Fruit fly (Drosophila melanogaster) whole organism, embryonic: ENCODE data around the gene CG13476.

Source experiments
- B-H2 ChIP-seq: fragments of 200-800 bp; sonication (Bioruptor generic); optimal IDR thresholded peaks from 2 replicates; lab custom pipeline; 2018; ENCODE audit warnings: missing biosample characterization, mild to moderate bottlenecking, missing genetic modification characterization
- CG10147 ChIP-seq: fragments of 200-800 bp; sonication (Bioruptor generic); optimal IDR thresholded peaks from 2 replicates; lab custom pipeline; 2019; ENCODE audit warnings: missing biosample characterization, mild to moderate bottlenecking, missing genetic modification characterization, moderate library complexity
- CG11456 ChIP-seq: fragments of 200-800 bp; sonication (Bioruptor generic); IDR thresholded peaks from 3 replicates; pipeline ENCODE4 v1.3.6; 2022; ENCODE audit warnings: missing biosample characterization, missing genetic modification characterization
- CG1233 ChIP-seq: fragments of 200-800 bp; sonication (Bioruptor generic); optimal IDR thresholded peaks from 4 replicates; lab custom pipeline; 2018; ENCODE audit warnings: missing biosample characterization, mild to moderate bottlenecking, missing genetic modification characterization
- CG14965 ChIP-seq: fragments of 200-800 bp; sonication (Bioruptor generic); optimal IDR thresholded peaks from 2 replicates; lab custom pipeline; 2016; ENCODE audit warnings: missing biosample characterization, missing genetic modification characterization, borderline replicate concordance
- CG15011 ChIP-seq: fragments of 200-800 bp; sonication (Bioruptor generic); optimal IDR thresholded peaks from 3 replicates; lab custom pipeline; 2018; ENCODE audit warnings: missing biosample characterization, mild to moderate bottlenecking, missing genetic modification characterization
- CG15269 ChIP-seq: fragments of 200-800 bp; sonication (Bioruptor generic); optimal IDR thresholded peaks from 2 replicates; lab custom pipeline; 2018; ENCODE audit warnings: missing biosample characterization, mild to moderate bottlenecking, missing genetic modification characterization, moderate library complexity
- CG1529 ChIP-seq: fragments of 200-800 bp; sonication (Bioruptor generic); optimal IDR thresholded peaks from 3 replicates; lab custom pipeline; 2018; ENCODE audit warnings: missing biosample characterization, missing genetic modification characterization
- CG15601 ChIP-seq: fragments of 200-800 bp; sonication (Bioruptor generic); optimal IDR thresholded peaks from 3 replicates; lab custom pipeline; 2019; ENCODE audit warnings: missing biosample characterization, mild to moderate bottlenecking, missing genetic modification characterization, moderate library complexity
- CG1602 ChIP-seq: fragments of 200-800 bp; sonication (Bioruptor generic); optimal IDR thresholded peaks from 3 replicates; lab custom pipeline; 2016; ENCODE audit warnings: missing biosample characterization, missing genetic modification characterization
- CG17385 ChIP-seq: fragments of 200-800 bp; sonication (Bioruptor generic); optimal IDR thresholded peaks from 3 replicates; lab custom pipeline; 2018; ENCODE audit warnings: missing biosample characterization, mild to moderate bottlenecking, missing genetic modification characterization
- CG2202 ChIP-seq: fragments of 200-800 bp; sonication (Bioruptor generic); optimal IDR thresholded peaks from 2 replicates; lab custom pipeline; 2018; ENCODE audit warnings: missing biosample characterization, mild to moderate bottlenecking, missing genetic modification characterization
- CG3163 ChIP-seq: fragments of 200-800 bp; sonication (Bioruptor generic); optimal IDR thresholded peaks from 3 replicates; lab custom pipeline; 2016; ENCODE audit warnings: missing biosample characterization, missing genetic modification characterization
- CG3281 ChIP-seq: fragments of 200-800 bp; sonication (Bioruptor generic); optimal IDR thresholded peaks from 3 replicates; lab custom pipeline; 2017; ENCODE audit warnings: missing biosample characterization, mild to moderate bottlenecking, missing genetic modification characterization
- CG4282 ChIP-seq: fragments of 200-800 bp; sonication (Bioruptor generic); optimal IDR thresholded peaks from 2 replicates; lab custom pipeline; 2016; ENCODE audit warnings: missing biosample characterization, missing genetic modification characterization
- CG6813 ChIP-seq: fragments of 200-800 bp; sonication (Bioruptor generic); optimal IDR thresholded peaks from 2 replicates; lab custom pipeline; 2017; ENCODE audit warnings: missing biosample characterization, missing genetic modification characterization, mild to moderate bottlenecking, moderate library complexity, missing genetic modification reagents
- CG8478 ChIP-seq: fragments of >200 bp; optimal IDR thresholded peaks from 2 replicates; lab custom pipeline; 2018
- Chrac-16 ChIP-seq: fragments of 200-800 bp; sonication (Bioruptor generic); optimal IDR thresholded peaks from 3 replicates; lab custom pipeline; 2016; ENCODE audit warnings: missing biosample characterization, missing genetic modification characterization
- Dek ChIP-seq: fragments of 200-800 bp; sonication (Bioruptor generic); optimal IDR thresholded peaks from 3 replicates; lab custom pipeline; 2019; ENCODE audit warnings: missing biosample characterization, mild to moderate bottlenecking, missing genetic modification characterization, moderate library complexity
- Gug ChIP-seq: fragments of 200-800 bp; sonication (Bioruptor generic); IDR thresholded peaks from 4 replicates; pipeline ENCODE4 v1.3.6; 2022; ENCODE audit warnings: missing biosample characterization, missing genetic modification characterization
- H2.0 ChIP-seq: fragments of 200-800 bp; sonication (Bioruptor generic); IDR thresholded peaks from 2 replicates; pipeline ENCODE4 v1.3.6; 2022; ENCODE audit warnings: missing biosample characterization, missing genetic modification characterization
- HHEX ChIP-seq: fragments of 200-800 bp; sonication (Bioruptor generic); optimal IDR thresholded peaks from 3 replicates; lab custom pipeline; 2017; ENCODE audit warnings: missing biosample characterization, mild to moderate bottlenecking, missing genetic modification characterization, missing genetic modification reagents
- HLH54F ChIP-seq: fragments of 200-800 bp; sonication (Bioruptor generic); optimal IDR thresholded peaks from 3 replicates; lab custom pipeline; 2016; ENCODE audit warnings: missing biosample characterization, missing genetic modification characterization
- Hmr ChIP-seq: fragments of 200-800 bp; sonication (Bioruptor generic); optimal IDR thresholded peaks from 3 replicates; lab custom pipeline; 2017; ENCODE audit warnings: mild to moderate bottlenecking, missing biosample characterization, missing genetic modification reagents, missing genetic modification characterization
- Lhr ChIP-seq: fragments of 200-800 bp; sonication (Bioruptor generic); optimal IDR thresholded peaks from 3 replicates; lab custom pipeline; 2017; ENCODE audit warnings: mild to moderate bottlenecking, missing biosample characterization, missing genetic modification reagents, missing genetic modification characterization
- Lim3 ChIP-seq: fragments of 200-800 bp; sonication (Bioruptor generic); IDR thresholded peaks from 2 replicates; pipeline ENCODE4 v1.3.6; 2022; ENCODE audit warnings: missing biosample characterization, missing genetic modification characterization
- MBD-R2 ChIP-seq: fragments of 200-800 bp; sonication (Bioruptor generic); IDR thresholded peaks from 2 replicates; pipeline ENCODE4 v1.3.6; 2022; ENCODE audit warnings: missing biosample characterization, missing genetic modification characterization
- Optix ChIP-seq: fragments of 200-800 bp; sonication (Bioruptor generic); IDR thresholded peaks from 3 replicates; pipeline ENCODE4 v1.3.6; 2022; ENCODE audit warnings: missing biosample characterization, missing genetic modification characterization
- Pdp1 ChIP-seq, 2 experiments: fragments of 200-800 bp; sonication (Bioruptor generic); optimal IDR thresholded peaks; 3 replicates each; lab custom pipeline; 2016; ENCODE audit warnings: missing biosample characterization in 2 of 2, missing genetic modification characterization in 2 of 2, mild to moderate bottlenecking in 1 of 2, moderate library complexity in 1 of 2
- Side ChIP-seq: fragments of 200-800 bp; sonication (Bioruptor generic); optimal IDR thresholded peaks from 2 replicates; lab custom pipeline; 2016; ENCODE audit warnings: missing biosample characterization, missing genetic modification characterization
- Usf ChIP-seq: fragments of 200-800 bp; sonication (Bioruptor generic); optimal IDR thresholded peaks from 2 replicates; lab custom pipeline; 2017; ENCODE audit warnings: missing genotype, missing biosample characterization, missing genetic modification characterization
- Vsx1 ChIP-seq: fragments of 200-800 bp; sonication (Bioruptor generic); optimal IDR thresholded peaks from 2 replicates; lab custom pipeline; 2017; ENCODE audit warnings: missing biosample characterization, mild to moderate bottlenecking, missing genetic modification characterization, missing genetic modification reagents
- Xbp1 ChIP-seq: fragments of 200-800 bp; sonication (Bioruptor generic); optimal IDR thresholded peaks from 3 replicates; lab custom pipeline; 2016; ENCODE audit warnings: missing biosample characterization, mild to moderate bottlenecking, missing genetic modification characterization
- ac ChIP-seq: fragments of 200-800 bp; sonication (Bioruptor generic); optimal IDR thresholded peaks from 3 replicates; lab custom pipeline; 2017; ENCODE audit warnings: missing biosample characterization, mild to moderate bottlenecking, missing genetic modification characterization
- ase ChIP-seq: fragments of 200-800 bp; sonication (Bioruptor generic); IDR thresholded peaks from 3 replicates; pipeline ENCODE4 v1.3.6; 2022; ENCODE audit warnings: missing biosample characterization, missing genetic modification characterization
- chinmo ChIP-seq: fragments of 200-800 bp; sonication (Bioruptor generic); IDR thresholded peaks from 4 replicates; pipeline ENCODE4 v1.3.6; 2022; ENCODE audit warnings: missing biosample characterization, missing genetic modification characterization; ENCODE audit not compliant: partially characterized antibody
- crc ChIP-seq: fragments of 200-800 bp; sonication (Bioruptor generic); optimal IDR thresholded peaks from 2 replicates; lab custom pipeline; 2016; ENCODE audit warnings: missing biosample characterization, missing genetic modification characterization
- da ChIP-seq: fragments of 200-800 bp; sonication (Bioruptor generic); optimal IDR thresholded peaks from 2 replicates; lab custom pipeline; 2016; ENCODE audit warnings: missing biosample characterization, missing genetic modification characterization
- dimm ChIP-seq: fragments of 200-800 bp; sonication (Bioruptor generic); IDR thresholded peaks from 2 replicates; pipeline ENCODE4 v1.3.6; 2022; ENCODE audit warnings: missing biosample characterization, missing genetic modification characterization
- ftz-f1 ChIP-seq: fragments of 200-800 bp; sonication (Bioruptor generic); optimal IDR thresholded peaks from 2 replicates; lab custom pipeline; 2016; ENCODE audit warnings: missing biosample characterization, missing genetic modification characterization
- inv ChIP-seq: fragments of 200-800 bp; sonication (Bioruptor generic); IDR thresholded peaks from 2 replicates; pipeline ENCODE4 v1.3.6; 2022; ENCODE audit warnings: missing biosample characterization, missing genetic modification characterization; ENCODE audit not compliant: partially characterized antibody
- lola ChIP-seq, 3 experiments: fragments of >200 bp in 2 of 3; fragments of 200-800 bp in 1 of 3; sonication (Bioruptor generic) in 1 of 3; optimal IDR thresholded peaks; 2 replicates each; lab custom pipeline; 2017 to 2019; ENCODE audit warnings: missing biosample characterization in 3 of 3, missing genetic modification characterization in 3 of 3, mild to moderate bottlenecking in 1 of 3, moderate library complexity in 1 of 3
- nau ChIP-seq: fragments of 200-800 bp; sonication (Bioruptor generic); optimal IDR thresholded peaks from 3 replicates; lab custom pipeline; 2017; ENCODE audit warnings: missing biosample characterization, mild to moderate bottlenecking, missing genetic modification characterization, missing genetic modification reagents
- oc ChIP-seq: fragments of 200-800 bp; sonication (Bioruptor generic); optimal IDR thresholded peaks from 2 replicates; lab custom pipeline; 2018; ENCODE audit warnings: missing biosample characterization, mild to moderate bottlenecking, missing genetic modification characterization, moderate library complexity
- sim ChIP-seq: fragments of 200-800 bp; sonication (Bioruptor generic); IDR thresholded peaks from 2 replicates; pipeline ENCODE4 v1.3.6; 2022; ENCODE audit warnings: missing biosample characterization, missing genetic modification characterization
- sima ChIP-seq: fragments of 200-800 bp; sonication (Bioruptor generic); optimal IDR thresholded peaks from 2 replicates; lab custom pipeline; 2016; ENCODE audit warnings: missing biosample characterization, missing genetic modification characterization
- sqz ChIP-seq: fragments of 200-800 bp; sonication (Bioruptor generic); optimal IDR thresholded peaks from 3 replicates; lab custom pipeline; 2018; ENCODE audit warnings: missing biosample characterization, mild to moderate bottlenecking, missing genetic modification characterization
- tap ChIP-seq: fragments of 200-800 bp; optimal IDR thresholded peaks from 3 replicates; lab custom pipeline; 2019; ENCODE audit warnings: missing biosample characterization, mild to moderate bottlenecking, missing genetic modification characterization, moderate library complexity
- tgo ChIP-seq: fragments of 200-800 bp; sonication (Bioruptor generic); IDR thresholded peaks from 3 replicates; pipeline ENCODE4 v1.3.6; 2022; ENCODE audit warnings: missing biosample characterization, missing genetic modification characterization
- usp ChIP-seq: fragments of >200 bp; optimal IDR thresholded peaks from 2 replicates; lab custom pipeline; 2017; ENCODE audit warnings: missing biosample characterization, missing genetic modification characterization
- zf30C ChIP-seq: fragments of 200-800 bp; sonication (Bioruptor generic); optimal IDR thresholded peaks from 3 replicates; lab custom pipeline; 2018; ENCODE audit warnings: missing biosample characterization, mild to moderate bottlenecking, missing genetic modification characterization

Gene CG13476

DNA sequence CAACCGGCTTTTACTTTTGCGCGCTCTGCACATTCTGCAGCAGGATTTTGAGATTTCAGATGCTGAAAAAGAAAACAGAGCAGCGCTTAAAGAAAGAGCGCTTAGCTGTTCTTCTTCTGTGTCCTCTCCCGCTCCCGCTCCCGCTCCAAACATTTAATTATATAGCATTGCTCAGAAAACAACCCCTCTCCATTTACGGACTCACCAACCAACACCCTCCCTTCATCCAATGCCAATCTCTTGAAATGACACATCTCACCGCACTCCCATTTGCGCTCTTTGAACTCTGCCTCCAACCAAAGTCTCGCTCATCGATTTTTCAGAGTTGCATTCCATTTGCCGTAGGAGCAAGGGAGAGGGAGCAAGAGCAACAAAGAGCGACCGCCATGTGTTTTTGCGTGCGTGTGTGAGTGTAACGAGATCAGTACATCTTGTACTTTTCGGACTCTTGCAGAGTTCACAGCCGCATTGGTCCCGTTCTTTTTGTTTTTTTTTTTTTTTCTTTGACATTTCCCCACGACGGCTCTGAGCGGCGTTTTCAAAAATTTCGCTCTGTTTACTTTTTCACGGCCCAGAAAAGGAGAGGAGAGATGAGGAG lies 49.9 kb downstream of the CG13476 start (continued):
- TF ChIP-seq CG1602 (no peak), Hmr (no peak), dimm (no peak), HLH54F (no peak), zf30C (GFP tag; lab: Kevin White, UChicago) (no peak), tap (tag; lab: Kevin White, UChicago) (no peak), oc (tag; lab: Kevin White, UChicago) (no peak), usp (GFP tag; lab: Kevin White, UChicago) (no peak), sqz (GFP tag; lab: Kevin White, UChicago) (peak; percentile 74), Side (GFP tag; lab: Kevin White, UChicago) (no peak), CG11456 (no peak), Dek (tag; lab: Kevin White, UChicago) (no peak), CG14965 (no peak), CG4282 (GFP tag; lab: Kevin White, UChicago) (no peak), crc (GFP tag; lab: Kevin White, UChicago) (no peak), Lim3 (GFP tag; lab: Robert Waterston, UW) (no peak), da (no peak), chinmo (GFP tag; lab: Robert Waterston, UW) (peak; percentile 75; the same call in 1 of the 4 replicates), CG1529 (GFP tag; lab: Kevin White, UChicago) (no peak), Optix (GFP tag; lab: Robert Waterston, UW) (no peak), Gug (GFP tag; lab: Robert Waterston, UW) (no peak), Chrac-16 (GFP tag; lab: Kevin White, UChicago) (no peak), H2.0 (GFP tag; lab: Robert Waterston, UW) (no peak), CG3163 (peak; percentile 97), CG17385 (GFP tag; lab: Kevin White, UChicago) (peak; percentile 49), lola (GFP tag; optimal IDR thresholded peaks at IDR 0.05; lab: Kevin White, UChicago) (no peak), tgo (GFP tag; lab: Robert Waterston, UW) (no peak), MBD-R2 (no peak), Usf (GFP tag; lab: Kevin White, UChicago) (no peak), CG1233 (no peak), sim (GFP tag; lab: Robert Waterston, UW) (no peak), CG15011 (GFP tag; lab: Kevin White, UChicago) (no peak), Xbp1 (GFP tag; lab: Kevin White, UChicago) (no peak), B-H2 (GFP tag; lab: Kevin White, UChicago) (no peak), ftz-f1 (peak; percentile 14), ase (no peak), CG6813 (peak; percentile 30), ac (GFP tag; lab: Kevin White, UChicago) (no peak), CG2202 (no peak), CG15601 (tag; lab: Kevin White, UChicago) (no peak), CG10147 (GFP tag; lab: Kevin White, UChicago) (no peak), nau (GFP tag; lab: Kevin White, UChicago) (no peak), Vsx1 (GFP tag; lab: Kevin White, UChicago) (no peak), sima (GFP tag; lab: Kevin White, UChicago) (no peak), CG8478 (lab: Kevin White, UChicago) (no peak), inv (no peak), HHEX (GFP tag; lab: Kevin White, UChicago) (no peak), CG3281 (GFP tag; lab: Kevin White, UChicago) (no peak), Pdp1 (GFP tag; optimal IDR thresholded peaks at IDR 0.05; lab: Kevin White, UChicago) (no peak), Lhr (GFP tag; lab: Kevin White, UChicago) (no peak), CG15269 (no peak)
